Worm (Caenorhabditis elegans): ENCODE results near the gene srx-108.

Gene srx-108

DNA sequence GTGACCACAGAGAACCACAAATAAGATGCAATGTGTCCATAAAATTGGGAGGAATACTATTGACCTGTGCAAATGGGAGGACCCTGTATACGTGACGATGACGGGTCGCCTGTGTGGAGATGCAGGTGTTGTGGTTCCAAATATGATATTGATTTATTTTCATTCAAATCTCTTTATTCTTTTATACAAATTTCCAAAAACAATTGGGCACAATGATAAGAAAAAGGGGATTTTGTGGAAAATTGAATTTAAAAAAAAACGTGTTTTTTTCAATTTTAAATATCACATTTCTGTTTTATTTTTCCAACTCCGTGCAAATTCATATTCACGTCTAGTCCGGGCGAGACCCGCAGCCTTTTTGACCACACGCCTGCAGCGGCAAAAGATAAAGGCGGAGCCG lies 30.2 kb upstream of the srx-108 start, which contains the start of gene F19B10.2:
Gene F19B10.2, plus strand, starts transcription at position 301 of the 400 bp plus-strand sequence.
- TF ChIP-seq tbx-2 (tag; optimal IDR thresholded peaks at IDR 0.05) = no peak
- TF ChIP-seq nhr-12 (tag; optimal IDR thresholded peaks at IDR 0.05) = no peak
- no peak for TF ChIP-seq egl-13 (tag; optimal IDR thresholded peaks at IDR 0.05)
- no peak for TF ChIP-seq ztf-4 (tag; optimal IDR thresholded peaks at IDR 0.05)
- no peak for TF ChIP-seq nhr-19 (GFP tag; conservative IDR thresholded peaks at IDR 0.05)
- TF ChIP-seq ceh-90 (tag; optimal IDR thresholded peaks at IDR 0.05) = no peak
- TF ChIP-seq sup-37 (GFP tag; optimal IDR thresholded peaks at IDR 0.05) = no peak
- TF ChIP-seq lin-35 (GFP tag; optimal IDR thresholded peaks at IDR 0.05) = no peak
- no peak for TF ChIP-seq unc-98 (GFP tag; IDR thresholded peaks at IDR 0.05)
- no peak for TF ChIP-seq lsy-2 (tag; optimal IDR thresholded peaks at IDR 0.05)
- TF ChIP-seq grh-1 (GFP tag; IDR thresholded peaks at IDR 0.05) = no peak
- no peak for TF ChIP-seq nhr-237 (tag; optimal IDR thresholded peaks at IDR 0.05)
- TF ChIP-seq ceh-82 (tag; optimal IDR thresholded peaks at IDR 0.05) = no peak
- no peak for TF ChIP-seq nhr-11 (tag; optimal IDR thresholded peaks at IDR 0.05)
- no peak for TF ChIP-seq efl-3 (GFP tag; optimal IDR thresholded peaks at IDR 0.05)
- TF ChIP-seq lir-3 (tag; optimal IDR thresholded peaks at IDR 0.05; ENCODE audit: poor library complexity) = no peak

ce11 chrII:3678978-3679377 lies 26.4 kb upstream of the srx-108 start:
- no peak for TF ChIP-seq aly-2 (tag; optimal IDR thresholded peaks at IDR 0.05)
- no peak for TF ChIP-seq ceh-82 (tag; optimal IDR thresholded peaks at IDR 0.05)
- no peak for TF ChIP-seq lin-35 (GFP tag; optimal IDR thresholded peaks at IDR 0.05)
- no peak for TF ChIP-seq Y116A8C.19 (tag; optimal IDR thresholded peaks at IDR 0.05; ENCODE audit: borderline replicate concordance)
- TF ChIP-seq ets-5 (GFP tag; IDR thresholded peaks at IDR 0.05) = no peak
- TF ChIP-seq fkh-8 (tag; optimal IDR thresholded peaks at IDR 0.05) = no peak
- TF ChIP-seq mdl-1 (tag; optimal IDR thresholded peaks at IDR 0.05) = no peak
- TF ChIP-seq efl-1 (optimal IDR thresholded peaks at IDR 0.05) = no peak
- TF ChIP-seq efl-1 (GFP tag; optimal IDR thresholded peaks at IDR 0.05 in 1 of 2) = no peak
- TF ChIP-seq hlh-17 (GFP tag; optimal IDR thresholded peaks at IDR 0.05; ENCODE audit: borderline replicate concordance) = no peak
- TF ChIP-seq unc-62 (GFP tag; optimal IDR thresholded peaks at IDR 0.05) = no peak
- TF ChIP-seq elt-3 (tag; optimal IDR thresholded peaks at IDR 0.05) = no peak
- TF ChIP-seq nhr-90 (tag; optimal IDR thresholded peaks at IDR 0.05; ENCODE audit: poor library complexity) = no peak
- no peak for TF ChIP-seq irx-1 (tag; optimal IDR thresholded peaks at IDR 0.05)
- TF ChIP-seq egl-27 (tag; optimal IDR thresholded peaks at IDR 0.05) = no peak
- no peak for TF ChIP-seq ceh-88 (GFP tag; IDR thresholded peaks at IDR 0.05)
- no peak for TF ChIP-seq lin-15B (tag; optimal IDR thresholded peaks at IDR 0.05)
- no peak for TF ChIP-seq vab-15 (tag; optimal IDR thresholded peaks at IDR 0.05)

ce11 chrII:3680366-3680765 lies 25.1 kb upstream of the srx-108 start:
- TF ChIP-seq hlh-4 (tag; optimal IDR thresholded peaks at IDR 0.05) = no peak
- TF ChIP-seq unc-62 (GFP tag; optimal IDR thresholded peaks at IDR 0.05) = no peak
- TF ChIP-seq aly-2 (tag; optimal IDR thresholded peaks at IDR 0.05) = no peak
- no peak for TF ChIP-seq ceh-8 (GFP tag; optimal IDR thresholded peaks at IDR 0.05)
- TF ChIP-seq isw-1 (GFP tag; IDR thresholded peaks at IDR 0.05) = no peak
- TF ChIP-seq unc-86 (tag; optimal IDR thresholded peaks at IDR 0.05) = no peak
- TF ChIP-seq efl-1 (optimal IDR thresholded peaks at IDR 0.05) = no peak
- TF ChIP-seq efl-1 (GFP tag; optimal IDR thresholded peaks at IDR 0.05 in 1 of 2) = no peak
- no peak for TF ChIP-seq rnt-1 (tag; optimal IDR thresholded peaks at IDR 0.05)
- TF ChIP-seq jun-1 (tag; optimal IDR thresholded peaks at IDR 0.05) = no peak
- TF ChIP-seq ceh-82 (tag; optimal IDR thresholded peaks at IDR 0.05) = no peak
- TF ChIP-seq pqm-1 (tag; optimal IDR thresholded peaks at IDR 0.05) = no peak
- no peak for TF ChIP-seq sup-37 (GFP tag; optimal IDR thresholded peaks at IDR 0.05)
- TF ChIP-seq dpl-1 (GFP tag; optimal IDR thresholded peaks at IDR 0.05) = no peak
- no peak for TF ChIP-seq ceh-63 (GFP tag; optimal IDR thresholded peaks at IDR 0.05)
- no peak for TF ChIP-seq C16A3.4 (tag; optimal IDR thresholded peaks at IDR 0.05)
- no peak for TF ChIP-seq efl-3 (GFP tag; optimal IDR thresholded peaks at IDR 0.05)
- TF ChIP-seq lin-14 (GFP tag; optimal IDR thresholded peaks at IDR 0.05) = no peak
- TF ChIP-seq pag-3 (tag; optimal IDR thresholded peaks at IDR 0.05; ENCODE audit: borderline replicate concordance, insufficient read depth) = no peak
- TF ChIP-seq lin-13 (GFP tag; optimal IDR thresholded peaks at IDR 0.05) = no peak
- TF ChIP-seq C04F5.9 (tag; optimal IDR thresholded peaks at IDR 0.05) = no peak

Data from whole organism, L1 larva.